Fruit fly (Drosophila melanogaster) whole organism, embryonic: ENCODE measurements around the gene hook.
A peak's percentile ranks its signal among the peaks of the same experiment; 100 is the strongest.

ENCODE experiments used
- Atf3 ChIP-seq: fragments of 200-800 bp; sonication (Bioruptor generic); optimal IDR thresholded peaks from 3 replicates; lab custom pipeline; 2016; ENCODE audit warnings: missing biosample characterization, missing genetic modification characterization
- B-H1 ChIP-seq: fragments of 200-800 bp; sonication (Bioruptor generic); IDR thresholded peaks from 3 replicates; pipeline ENCODE4 v1.3.6; 2022; ENCODE audit warnings: missing biosample characterization, missing genetic modification characterization
- CG10147 ChIP-seq: fragments of 200-800 bp; sonication (Bioruptor generic); optimal IDR thresholded peaks from 2 replicates; lab custom pipeline; 2019; ENCODE audit warnings: missing biosample characterization, mild to moderate bottlenecking, missing genetic modification characterization, moderate library complexity
- CG10321 ChIP-seq: fragments of 200-800 bp; sonication (Bioruptor generic); IDR thresholded peaks from 2 replicates; pipeline ENCODE4 v1.3.6; 2022; ENCODE audit warnings: missing biosample characterization, missing genetic modification characterization
- CG10959 ChIP-seq: fragments of 200-800 bp; sonication (Bioruptor generic); IDR thresholded peaks from 2 replicates; pipeline ENCODE4 v1.3.6; 2022; ENCODE audit warnings: missing biosample characterization, missing genetic modification characterization
- CG11093 ChIP-seq: fragments of 200-800 bp; sonication (Bioruptor generic); IDR thresholded peaks from 3 replicates; pipeline ENCODE4 v1.3.6; 2022; ENCODE audit warnings: missing biosample characterization, missing genetic modification characterization
- CG11247 ChIP-seq: fragments of 200-800 bp; sonication (Bioruptor generic); IDR thresholded peaks from 2 replicates; pipeline ENCODE4 v1.3.6; 2022; ENCODE audit warnings: missing biosample characterization, missing genetic modification characterization
- CG13424 ChIP-seq: fragments of 200-800 bp; sonication (Bioruptor generic); optimal IDR thresholded peaks from 2 replicates; lab custom pipeline; 2019; ENCODE audit warnings: missing biosample characterization, mild to moderate bottlenecking, missing genetic modification characterization, moderate library complexity
- CG14014 ChIP-seq: fragments of 200-800 bp; sonication (Bioruptor generic); IDR thresholded peaks from 2 replicates; pipeline ENCODE4 v1.3.6; 2022; ENCODE audit warnings: missing biosample characterization, missing genetic modification characterization
- CG14441 ChIP-seq: fragments of 200-800 bp; sonication (Bioruptor generic); IDR thresholded peaks from 2 replicates; pipeline ENCODE4 v1.3.6; 2022; ENCODE audit warnings: missing biosample characterization, missing genetic modification characterization
- CG14965 ChIP-seq: fragments of 200-800 bp; sonication (Bioruptor generic); optimal IDR thresholded peaks from 2 replicates; lab custom pipeline; 2016; ENCODE audit warnings: missing biosample characterization, missing genetic modification characterization, borderline replicate concordance
- CG16813 ChIP-seq: fragments of 200-800 bp; sonication (Bioruptor generic); IDR thresholded peaks from 3 replicates; pipeline ENCODE4 v1.3.6; 2022; ENCODE audit warnings: missing biosample characterization, missing genetic modification characterization; ENCODE audit not compliant: partially characterized antibody
- CG16815 ChIP-seq: fragments of 200-800 bp; sonication (Bioruptor generic); optimal IDR thresholded peaks from 3 replicates; lab custom pipeline; 2017; ENCODE audit warnings: missing biosample characterization, mild to moderate bottlenecking, missing genetic modification characterization
- CG2678 ChIP-seq: fragments of 200-800 bp; sonication (Bioruptor generic); optimal IDR thresholded peaks from 3 replicates; lab custom pipeline; 2019; ENCODE audit warnings: missing biosample characterization, mild to moderate bottlenecking, missing genetic modification characterization, moderate library complexity
- CG31224 ChIP-seq: fragments of 200-800 bp; sonication (Bioruptor generic); IDR thresholded peaks from 2 replicates; pipeline ENCODE4 v1.3.6; 2022; ENCODE audit warnings: missing biosample characterization, missing genetic modification characterization
- CG6683 ChIP-seq: fragments of 200-800 bp; sonication (Bioruptor generic); optimal IDR thresholded peaks from 2 replicates; lab custom pipeline; 2017; ENCODE audit warnings: missing biosample characterization, mild to moderate bottlenecking, missing genetic modification characterization, missing genetic modification reagents
- CG6791 ChIP-seq: fragments of 200-800 bp; sonication (Bioruptor generic); IDR thresholded peaks from 3 replicates; pipeline ENCODE4 v1.3.6; 2022; ENCODE audit warnings: missing biosample characterization, missing genetic modification characterization; ENCODE audit not compliant: partially characterized antibody
- CG7372 ChIP-seq: fragments of 200-800 bp; sonication (Bioruptor generic); IDR thresholded peaks from 2 replicates; pipeline ENCODE4 v1.3.6; 2022; ENCODE audit warnings: missing biosample characterization, missing genetic modification characterization
- CG7928 ChIP-seq: fragments of 200-800 bp; sonication (Bioruptor generic); optimal IDR thresholded peaks from 2 replicates; lab custom pipeline; 2017; ENCODE audit warnings: missing biosample characterization, mild to moderate bottlenecking, missing genetic modification characterization
- CTCF ChIP-seq: fragments of 200-800 bp; sonication (Bioruptor generic); optimal IDR thresholded peaks from 2 replicates; lab custom pipeline; 2017; ENCODE audit warnings: missing biosample characterization, mild to moderate bottlenecking, missing genetic modification characterization, moderate library complexity
- Chrac-16 ChIP-seq: fragments of 200-800 bp; sonication (Bioruptor generic); optimal IDR thresholded peaks from 3 replicates; lab custom pipeline; 2016; ENCODE audit warnings: missing biosample characterization, missing genetic modification characterization
- Ets65A ChIP-seq: fragments of 200-800 bp; sonication (Bioruptor generic); peaks from one replicate; lab custom pipeline; 2016; ENCODE audit warnings: missing biosample characterization, missing genetic modification characterization
- Gsc ChIP-seq: fragments of 200-800 bp; sonication (Bioruptor generic); IDR thresholded peaks from 2 replicates; pipeline ENCODE4 v1.3.6; 2022; ENCODE audit warnings: missing biosample characterization, missing genetic modification characterization
- HHEX ChIP-seq: fragments of 200-800 bp; sonication (Bioruptor generic); optimal IDR thresholded peaks from 3 replicates; lab custom pipeline; 2017; ENCODE audit warnings: missing biosample characterization, mild to moderate bottlenecking, missing genetic modification characterization, missing genetic modification reagents
- Kr ChIP-seq: fragments of 200-800 bp; sonication (Bioruptor generic); optimal IDR thresholded peaks from 2 replicates; lab custom pipeline; 2017; ENCODE audit warnings: missing biosample characterization, mild to moderate bottlenecking, missing genetic modification characterization
- MBD-R2 ChIP-seq: fragments of 200-800 bp; sonication (Bioruptor generic); IDR thresholded peaks from 2 replicates; pipeline ENCODE4 v1.3.6; 2022; ENCODE audit warnings: missing biosample characterization, missing genetic modification characterization
- MESR4 ChIP-seq: fragments of 200-800 bp; sonication (Bioruptor generic); optimal IDR thresholded peaks from 2 replicates; lab custom pipeline; 2018; ENCODE audit warnings: missing biosample characterization, mild to moderate bottlenecking, missing genetic modification characterization, moderate library complexity
- Max ChIP-seq: fragments of 200-800 bp; sonication (Bioruptor generic); optimal IDR thresholded peaks from 2 replicates; lab custom pipeline; 2016; ENCODE audit warnings: missing biosample characterization, mild to moderate bottlenecking, missing genetic modification characterization
- NC2α ChIP-seq: fragments of 200-800 bp; sonication (Bioruptor generic); optimal IDR thresholded peaks from 2 replicates; lab custom pipeline; 2016; ENCODE audit warnings: missing biosample characterization, missing genetic modification characterization
- Pdp1 ChIP-seq, 2 experiments: fragments of 200-800 bp; sonication (Bioruptor generic); optimal IDR thresholded peaks; 3 replicates each; lab custom pipeline; 2016; ENCODE audit warnings: missing biosample characterization in 2 of 2, missing genetic modification characterization in 2 of 2, mild to moderate bottlenecking in 1 of 2, moderate library complexity in 1 of 2
- Sry-β ChIP-seq: fragments of 200-800 bp; sonication (Bioruptor generic); optimal IDR thresholded peaks from 2 replicates; lab custom pipeline; 2018; ENCODE audit warnings: missing biosample characterization, mild to moderate bottlenecking, missing genetic modification characterization, moderate library complexity
- ase ChIP-seq: fragments of 200-800 bp; sonication (Bioruptor generic); IDR thresholded peaks from 3 replicates; pipeline ENCODE4 v1.3.6; 2022; ENCODE audit warnings: missing biosample characterization, missing genetic modification characterization
- ato ChIP-seq: fragments of 200-800 bp; sonication (Bioruptor generic); IDR thresholded peaks from 2 replicates; pipeline ENCODE4 v1.3.6; 2022; ENCODE audit warnings: missing biosample characterization, missing genetic modification characterization; ENCODE audit not compliant: partially characterized antibody
- cato ChIP-seq: fragments of 200-800 bp; sonication (Bioruptor generic); optimal IDR thresholded peaks from 2 replicates; lab custom pipeline; 2016; ENCODE audit warnings: missing biosample characterization, missing genetic modification characterization, borderline replicate concordance
- crol ChIP-seq: fragments of 200-800 bp; sonication (Bioruptor generic); IDR thresholded peaks from 2 replicates; pipeline ENCODE4 v1.3.6; 2022; ENCODE audit warnings: missing biosample characterization, missing genetic modification characterization
- dati ChIP-seq: fragments of 200-800 bp; sonication (Bioruptor generic); IDR thresholded peaks from 2 replicates; pipeline ENCODE4 v1.3.6; 2022; ENCODE audit warnings: missing biosample characterization, missing genetic modification characterization
- dmrt99B ChIP-seq: fragments of 200-800 bp; sonication (Bioruptor generic); optimal IDR thresholded peaks from 2 replicates; lab custom pipeline; 2018; ENCODE audit warnings: missing biosample characterization, mild to moderate bottlenecking, missing genetic modification characterization, moderate library complexity
- emc ChIP-seq: fragments of 200-800 bp; sonication (Bioruptor generic); optimal IDR thresholded peaks from 2 replicates; lab custom pipeline; 2016; ENCODE audit warnings: missing biosample characterization, missing genetic modification characterization
- ems ChIP-seq: fragments of 200-800 bp; sonication (Bioruptor generic); optimal IDR thresholded peaks from 3 replicates; lab custom pipeline; 2016; ENCODE audit warnings: missing biosample characterization, missing genetic modification characterization
- hb ChIP-seq: fragments of 200-800 bp; sonication (Bioruptor generic); IDR thresholded peaks from 3 replicates; pipeline ENCODE4 v1.3.6; 2022; ENCODE audit warnings: missing biosample characterization, missing genetic modification characterization; ENCODE audit not compliant: partially characterized antibody
- jumu ChIP-seq: fragments of 200-800 bp; sonication (Bioruptor generic); optimal IDR thresholded peaks from 3 replicates; lab custom pipeline; 2016; ENCODE audit warnings: missing biosample characterization, missing genetic modification characterization
- lbe ChIP-seq: fragments of 200-800 bp; sonication (Bioruptor generic); optimal IDR thresholded peaks from 2 replicates; lab custom pipeline; 2016; ENCODE audit warnings: missing biosample characterization, mild to moderate bottlenecking, missing genetic modification characterization
- lmd ChIP-seq: fragments of 200-800 bp; sonication (Bioruptor generic); IDR thresholded peaks from 2 replicates; pipeline ENCODE4 v1.3.6; 2022; ENCODE audit warnings: missing biosample characterization, missing genetic modification characterization
- odd ChIP-seq: fragments of 200-800 bp; sonication (Bioruptor generic); optimal IDR thresholded peaks from 2 replicates; lab custom pipeline; 2017; ENCODE audit warnings: missing biosample characterization, mild to moderate bottlenecking, missing genetic modification characterization
- p53 ChIP-seq: fragments of 200-800 bp; sonication (Bioruptor generic); optimal IDR thresholded peaks from 2 replicates; lab custom pipeline; 2016; ENCODE audit warnings: missing biosample characterization, missing genetic modification characterization
- pho ChIP-seq: fragments of 200-800 bp; sonication (Bioruptor generic); optimal IDR thresholded peaks from 2 replicates; lab custom pipeline; 2016; ENCODE audit warnings: missing biosample characterization, missing genetic modification characterization
- phol ChIP-seq: fragments of 200-800 bp; sonication (Bioruptor generic); optimal IDR thresholded peaks from 3 replicates; lab custom pipeline; 2018; ENCODE audit warnings: missing biosample characterization, mild to moderate bottlenecking, missing genetic modification characterization, moderate library complexity
- pros ChIP-seq: fragments of 200-800 bp; sonication (Bioruptor generic); optimal IDR thresholded peaks from 3 replicates; lab custom pipeline; 2019; ENCODE audit warnings: missing biosample characterization, mild to moderate bottlenecking, missing genetic modification characterization, moderate library complexity
- so ChIP-seq: fragments of 200-800 bp; sonication (Bioruptor generic); IDR thresholded peaks from 3 replicates; pipeline ENCODE4 v1.3.6; 2022; ENCODE audit warnings: missing biosample characterization, missing genetic modification characterization
- tin ChIP-seq: fragments of 200-800 bp; sonication (Bioruptor generic); optimal IDR thresholded peaks from 3 replicates; lab custom pipeline; 2016; ENCODE audit warnings: missing biosample characterization, missing genetic modification characterization
- tna ChIP-seq: fragments of 200-800 bp; sonication (Bioruptor generic); IDR thresholded peaks from 2 replicates; pipeline ENCODE4 v1.3.6; 2022; ENCODE audit warnings: missing biosample characterization, missing genetic modification characterization; ENCODE audit not compliant: partially characterized antibody
- vnd ChIP-seq: fragments of 200-800 bp; sonication (Bioruptor generic); IDR thresholded peaks from 3 replicates; pipeline ENCODE4 v1.3.6; 2022; ENCODE audit warnings: missing biosample characterization, missing genetic modification characterization; ENCODE audit not compliant: partially characterized antibody

Gene hook

DNA sequence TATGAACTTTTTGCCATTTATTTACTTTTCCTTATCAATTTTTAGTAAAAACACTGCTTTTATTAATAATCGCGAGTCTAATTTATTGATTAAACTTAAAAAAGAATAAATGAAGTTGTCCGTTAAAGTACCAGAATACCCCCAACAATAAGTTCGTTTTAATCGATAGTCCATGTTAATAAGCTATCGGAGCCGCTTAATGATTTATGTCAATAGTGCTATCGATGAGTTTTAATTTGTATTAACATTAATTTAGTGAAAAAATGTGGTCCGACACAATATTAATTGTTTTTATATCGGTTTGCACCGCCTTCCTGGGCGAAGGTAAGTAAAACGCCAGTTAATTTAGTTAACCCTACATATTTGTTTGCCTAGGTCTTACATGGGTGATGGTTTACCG, 15.6 kb upstream of the hook start, which contains the start of gene CG10470 (continued):
- TF ChIP-seq pho (GFP tag; lab: Kevin White, UChicago) (no peak), CG14014 (GFP tag; lab: Robert Waterston, UW) (no peak), lmd (GFP tag; lab: Robert Waterston, UW) (no peak), pros (GFP tag; lab: Kevin White, UChicago) (no peak), ase (GFP tag; lab: Robert Waterston, UW) (no peak), Gsc (no peak), MBD-R2 (GFP tag; lab: Robert Waterston, UW) (peak; percentile 56; the same call in 1 of the 2 replicates), CG16815 (GFP tag; lab: Kevin White, UChicago) (no peak), odd (GFP tag; lab: Kevin White, UChicago) (no peak), CG10321 (GFP tag; lab: Robert Waterston, UW) (no peak), hb (GFP tag; lab: Robert Waterston, UW) (peak; percentile 75), vnd (GFP tag; lab: Robert Waterston, UW) (peak; percentile 75), CG10959 (GFP tag; lab: Robert Waterston, UW) (no peak), p53 (no peak), CG11247 (GFP tag; lab: Robert Waterston, UW) (no peak), Chrac-16 (GFP tag; lab: Kevin White, UChicago) (no peak), Max (GFP tag; lab: Kevin White, UChicago) (no peak), Atf3 (GFP tag; lab: Kevin White, UChicago) (no peak), CG31224 (no peak), CG7928 (GFP tag; lab: Kevin White, UChicago) (no peak), phol (peak; percentile 43), CG13424 (tag; lab: Kevin White, UChicago) (peak; percentile 19), tna (GFP tag; lab: Robert Waterston, UW) (peak; percentile 53), so (no peak), B-H1 (GFP tag; lab: Robert Waterston, UW) (no peak), CG6683 (GFP tag; lab: Kevin White, UChicago) (no peak), CG7372 (GFP tag; lab: Robert Waterston, UW) (no peak), HHEX (GFP tag; lab: Kevin White, UChicago) (no peak), CG2678 (peak; percentile 45), ems (no peak), NC2α (GFP tag; lab: Kevin White, UChicago) (no peak), lbe (no peak), CG16813 (GFP tag; lab: Robert Waterston, UW) (peak; percentile 76), emc (GFP tag; lab: Kevin White, UChicago) (no peak), cato (GFP tag; lab: Kevin White, UChicago) (no peak), crol (no peak), CG10147 (peak; percentile 13), Ets65A (GFP tag; lab: Kevin White, UChicago) (no peak), Pdp1 (GFP tag; optimal IDR thresholded peaks at IDR 0.05; lab: Kevin White, UChicago) (peak in 1 of 2 experiments; percentile 49), CG11093 (GFP tag; lab: Robert Waterston, UW) (no peak), CG14965 (GFP tag; lab: Kevin White, UChicago) (no peak), dmrt99B (tag; lab: Kevin White, UChicago) (peak; percentile 23), CTCF (no peak), tin (GFP tag; lab: Kevin White, UChicago) (no peak), MESR4 (GFP tag; lab: Kevin White, UChicago) (peak; percentile 70), CG6791 (GFP tag; lab: Robert Waterston, UW) (peak; percentile 89), Kr (GFP tag; lab: Kevin White, UChicago) (no peak), jumu (GFP tag; lab: Kevin White, UChicago) (no peak), dati (no peak), ato (GFP tag; lab: Robert Waterston, UW) (peak; percentile 71), CG14441 (GFP tag; lab: Robert Waterston, UW) (no peak), Sry-β (GFP tag; lab: Kevin White, UChicago) (no peak)
